Fruit fly (Drosophila melanogaster) whole organism, embryonic: ENCODE measurements around the gene CG4957.

Experiments
- ATbp ChIP-seq: fragments of 200-800 bp; sonication (Bioruptor generic); optimal IDR thresholded peaks from 2 replicates; lab custom pipeline; 2017; ENCODE audit warnings: missing biosample characterization, mild to moderate bottlenecking, missing genetic modification characterization, missing genetic modification reagents
- Aef1 ChIP-seq: fragments of 200-800 bp; sonication (Bioruptor generic); IDR thresholded peaks from 3 replicates; pipeline ENCODE4 v1.3.6; 2022; ENCODE audit warnings: missing biosample characterization, missing genetic modification characterization
- Atf3 ChIP-seq: fragments of 200-800 bp; sonication (Bioruptor generic); optimal IDR thresholded peaks from 3 replicates; lab custom pipeline; 2016; ENCODE audit warnings: missing biosample characterization, missing genetic modification characterization
- Bdp1 ChIP-seq: fragments of 200-800 bp; sonication (Bioruptor generic); optimal IDR thresholded peaks from 3 replicates; lab custom pipeline; 2016; ENCODE audit warnings: missing biosample characterization, missing genetic modification characterization
- Bgb ChIP-seq: fragments of 200-800 bp; sonication (Bioruptor generic); IDR thresholded peaks from 2 replicates; pipeline ENCODE4 v1.3.6; 2022; ENCODE audit warnings: missing biosample characterization, missing genetic modification characterization; ENCODE audit not compliant: partially characterized antibody
- CG10147 ChIP-seq: fragments of 200-800 bp; sonication (Bioruptor generic); optimal IDR thresholded peaks from 2 replicates; lab custom pipeline; 2019; ENCODE audit warnings: missing biosample characterization, mild to moderate bottlenecking, missing genetic modification characterization, moderate library complexity
- CG10366 ChIP-seq: fragments of 200-800 bp; sonication (Bioruptor generic); IDR thresholded peaks from 2 replicates; pipeline ENCODE4 v1.3.6; 2022; ENCODE audit warnings: missing biosample characterization, missing genetic modification characterization
- CG13296 ChIP-seq: fragments of 200-800 bp; sonication (Bioruptor generic); optimal IDR thresholded peaks from 3 replicates; lab custom pipeline; 2018; ENCODE audit warnings: missing biosample characterization, mild to moderate bottlenecking, missing genetic modification characterization
- CG16779 ChIP-seq: fragments of 200-800 bp; sonication (Bioruptor generic); IDR thresholded peaks from 2 replicates; pipeline ENCODE4 v1.3.6; 2022; ENCODE audit warnings: missing biosample characterization, missing genetic modification characterization
- CG17568 ChIP-seq: fragments of 200-800 bp; sonication (Bioruptor generic); optimal IDR thresholded peaks from 2 replicates; lab custom pipeline; 2018; ENCODE audit warnings: missing biosample characterization, mild to moderate bottlenecking, missing genetic modification characterization, moderate library complexity
- CG31365 ChIP-seq: fragments of 200-800 bp; sonication (Bioruptor generic); optimal IDR thresholded peaks from 2 replicates; lab custom pipeline; 2018; ENCODE audit warnings: missing biosample characterization, mild to moderate bottlenecking, missing genetic modification characterization
- CG31388 ChIP-seq: fragments of 200-800 bp; sonication (Bioruptor generic); optimal IDR thresholded peaks from 2 replicates; lab custom pipeline; 2016; ENCODE audit warnings: missing biosample characterization, missing genetic modification characterization
- CG3995 ChIP-seq: fragments of 200-800 bp; sonication (Bioruptor generic); optimal IDR thresholded peaks from 3 replicates; lab custom pipeline; 2016; ENCODE audit warnings: missing biosample characterization, missing genetic modification characterization
- CG4282 ChIP-seq: fragments of 200-800 bp; sonication (Bioruptor generic); optimal IDR thresholded peaks from 2 replicates; lab custom pipeline; 2016; ENCODE audit warnings: missing biosample characterization, missing genetic modification characterization
- CG4328 ChIP-seq: fragments of 200-800 bp; sonication (Bioruptor generic); optimal IDR thresholded peaks from 3 replicates; lab custom pipeline; 2017; ENCODE audit warnings: missing biosample characterization, missing genetic modification reagents, missing genetic modification characterization
- CG5180 ChIP-seq: fragments of 200-800 bp; sonication (Bioruptor generic); optimal IDR thresholded peaks from 3 replicates; lab custom pipeline; 2017; ENCODE audit warnings: missing biosample characterization, missing genetic modification characterization, mild to moderate bottlenecking, moderate library complexity, missing genetic modification reagents
- CG8388 ChIP-seq: fragments of 200-800 bp; sonication (Bioruptor generic); optimal IDR thresholded peaks from 2 replicates; lab custom pipeline; 2019; ENCODE audit warnings: missing biosample characterization, mild to moderate bottlenecking, missing genetic modification characterization, moderate library complexity
- CHES-1-like ChIP-seq: fragments of 200-800 bp; sonication (Bioruptor generic); optimal IDR thresholded peaks from 2 replicates; lab custom pipeline; 2016; ENCODE audit warnings: missing biosample characterization, missing genetic modification characterization
- Camta ChIP-seq: fragments of 200-800 bp; sonication (Bioruptor generic); optimal IDR thresholded peaks from 2 replicates; lab custom pipeline; 2016; ENCODE audit warnings: missing biosample characterization, missing genetic modification characterization
- Chrac-16 ChIP-seq: fragments of 200-800 bp; sonication (Bioruptor generic); optimal IDR thresholded peaks from 3 replicates; lab custom pipeline; 2016; ENCODE audit warnings: missing biosample characterization, missing genetic modification characterization
- Dip3 ChIP-seq: fragments of 200-800 bp; sonication (Bioruptor generic); optimal IDR thresholded peaks from 3 replicates; lab custom pipeline; 2016; ENCODE audit warnings: missing biosample characterization, missing genetic modification characterization
- Dll ChIP-seq: fragments of 200-800 bp; sonication (Bioruptor generic); IDR thresholded peaks from 4 replicates; pipeline ENCODE4 v1.3.6; 2022; ENCODE audit warnings: missing biosample characterization, missing genetic modification characterization; ENCODE audit not compliant: partially characterized antibody
- HLH54F ChIP-seq: fragments of 200-800 bp; sonication (Bioruptor generic); optimal IDR thresholded peaks from 3 replicates; lab custom pipeline; 2016; ENCODE audit warnings: missing biosample characterization, missing genetic modification characterization
- Hmx ChIP-seq: fragments of 200-800 bp; sonication (Bioruptor generic); optimal IDR thresholded peaks from 2 replicates; lab custom pipeline; 2016; ENCODE audit warnings: missing biosample characterization, missing genetic modification characterization
- NfI ChIP-seq: fragments of 200-800 bp; sonication (Bioruptor generic); optimal IDR thresholded peaks from 3 replicates; lab custom pipeline; 2018; ENCODE audit warnings: missing biosample characterization, mild to moderate bottlenecking, missing genetic modification characterization, moderate library complexity
- Opbp ChIP-seq: fragments of 200-800 bp; sonication (Bioruptor generic); IDR thresholded peaks from 3 replicates; pipeline ENCODE4 v1.3.6; 2022; ENCODE audit warnings: missing biosample characterization, missing genetic modification characterization; ENCODE audit not compliant: partially characterized antibody
- Poxn ChIP-seq: fragments of 200-800 bp; sonication (Bioruptor generic); IDR thresholded peaks from 2 replicates; pipeline ENCODE4 v1.3.6; 2022; ENCODE audit warnings: missing biosample characterization, missing genetic modification characterization
- Ravus ChIP-seq: fragments of 200-800 bp; sonication (Bioruptor generic); IDR thresholded peaks from 2 replicates; pipeline ENCODE4 v1.3.6; 2022; ENCODE audit warnings: missing biosample characterization, missing genetic modification characterization
- Scr ChIP-seq: fragments of 200-800 bp; sonication (Bioruptor generic); IDR thresholded peaks from 2 replicates; pipeline ENCODE4 v1.3.6; 2022; ENCODE audit warnings: missing biosample characterization, missing genetic modification characterization; ENCODE audit not compliant: partially characterized antibody
- Sin3A ChIP-seq: fragments of >200 bp; optimal IDR thresholded peaks from 2 replicates; lab custom pipeline; 2018
- TFAM ChIP-seq: fragments of 200-800 bp; sonication (Bioruptor generic); optimal IDR thresholded peaks from 2 replicates; lab custom pipeline; 2017; ENCODE audit warnings: missing biosample characterization, missing genetic modification characterization, inconsistent platforms
- Taf1 ChIP-seq: fragments of 200-800 bp; sonication (Bioruptor generic); IDR thresholded peaks from 2 replicates; pipeline ENCODE4 v1.3.6; 2022; ENCODE audit warnings: missing biosample characterization, missing genetic modification characterization
- YL-1 ChIP-seq: fragments of 200-800 bp; sonication (Bioruptor generic); optimal IDR thresholded peaks from 3 replicates; lab custom pipeline; 2017; ENCODE audit warnings: missing biosample characterization, mild to moderate bottlenecking, missing genetic modification characterization
- ac ChIP-seq: fragments of 200-800 bp; sonication (Bioruptor generic); optimal IDR thresholded peaks from 3 replicates; lab custom pipeline; 2017; ENCODE audit warnings: missing biosample characterization, mild to moderate bottlenecking, missing genetic modification characterization
- ap ChIP-seq: fragments of 200-800 bp; sonication (Bioruptor generic); IDR thresholded peaks from 2 replicates; pipeline ENCODE4 v1.3.6; 2022; ENCODE audit warnings: missing biosample characterization, missing genetic modification characterization
- dmrt11E ChIP-seq: fragments of 200-800 bp; sonication (Bioruptor generic); optimal IDR thresholded peaks from 3 replicates; lab custom pipeline; 2018; ENCODE audit warnings: missing biosample characterization, mild to moderate bottlenecking, missing genetic modification characterization, moderate library complexity
- fru ChIP-seq: fragments of >200 bp; optimal IDR thresholded peaks from 2 replicates; lab custom pipeline; 2017
- ham ChIP-seq: fragments of 200-800 bp; sonication (Bioruptor generic); IDR thresholded peaks from 2 replicates; pipeline ENCODE4 v1.3.6; 2022; ENCODE audit warnings: missing biosample characterization, missing genetic modification characterization
- hkb ChIP-seq, 2 experiments: fragments of 200-800 bp in 1 of 2; fragments of >200 bp in 1 of 2; sonication (Bioruptor generic) in 1 of 2; IDR thresholded peaks in 1 of 2; optimal IDR thresholded peaks in 1 of 2; 2 replicates each; pipeline versions ENCODE4 v1.3.6 to Lab custom; 2017 to 2022; ENCODE audit warnings: missing biosample characterization in 1 of 2, missing genetic modification characterization in 1 of 2
- jigr1 ChIP-seq: fragments of 200-800 bp; sonication (Bioruptor generic); IDR thresholded peaks from 3 replicates; pipeline ENCODE4 v1.3.6; 2022; ENCODE audit warnings: missing biosample characterization, missing genetic modification characterization
- lola ChIP-seq, 3 experiments: fragments of >200 bp in 2 of 3; fragments of 200-800 bp in 1 of 3; sonication (Bioruptor generic) in 1 of 3; optimal IDR thresholded peaks; 2 replicates each; lab custom pipeline; 2017 to 2019; ENCODE audit warnings: missing biosample characterization in 3 of 3, missing genetic modification characterization in 3 of 3, mild to moderate bottlenecking in 1 of 3, moderate library complexity in 1 of 3
- pfk ChIP-seq: fragments of 200-800 bp; sonication (Bioruptor generic); optimal IDR thresholded peaks from 2 replicates; lab custom pipeline; 2018; ENCODE audit warnings: missing biosample characterization, mild to moderate bottlenecking, missing genetic modification characterization, moderate library complexity
- prd ChIP-seq, 3 experiments: fragments of >200 bp in 2 of 3; fragments of 200-800 bp in 1 of 3; sonication (Bioruptor generic) in 1 of 3; optimal IDR thresholded peaks in 2 of 3; IDR thresholded peaks in 1 of 3; 2 replicates in 2 of 3; 3 replicates in 1 of 3; pipeline versions ENCODE4 v1.3.6 to Lab custom; 2017 to 2022; ENCODE audit warnings: missing biosample characterization in 1 of 3, missing genetic modification characterization in 1 of 3
- pzg ChIP-seq: fragments of 200-800 bp; sonication (Bioruptor generic); optimal IDR thresholded peaks from 3 replicates; lab custom pipeline; 2018; ENCODE audit warnings: missing biosample characterization, mild to moderate bottlenecking, missing genetic modification characterization, moderate library complexity
- ranshi ChIP-seq: fragments of 200-800 bp; sonication (Bioruptor generic); IDR thresholded peaks from 2 replicates; pipeline ENCODE4 v1.3.6; 2022; ENCODE audit warnings: missing biosample characterization, missing genetic modification characterization
- sisA ChIP-seq: fragments of 200-800 bp; sonication (Bioruptor generic); IDR thresholded peaks from 2 replicates; pipeline ENCODE4 v1.3.6; 2022; ENCODE audit warnings: missing biosample characterization, missing genetic modification characterization
- so ChIP-seq: fragments of 200-800 bp; sonication (Bioruptor generic); IDR thresholded peaks from 3 replicates; pipeline ENCODE4 v1.3.6; 2022; ENCODE audit warnings: missing biosample characterization, missing genetic modification characterization
- tin ChIP-seq: fragments of 200-800 bp; sonication (Bioruptor generic); optimal IDR thresholded peaks from 3 replicates; lab custom pipeline; 2016; ENCODE audit warnings: missing biosample characterization, missing genetic modification characterization
- trem ChIP-seq: fragments of 200-800 bp; optimal IDR thresholded peaks from 3 replicates; lab custom pipeline; 2019; ENCODE audit warnings: missing biosample characterization, mild to moderate bottlenecking, missing genetic modification characterization, moderate library complexity
- unc-4 ChIP-seq: fragments of 200-800 bp; sonication (Bioruptor generic); IDR thresholded peaks from 2 replicates; pipeline ENCODE4 v1.3.6; 2022; ENCODE audit warnings: missing biosample characterization, missing genetic modification characterization; ENCODE audit not compliant: partially characterized antibody
- wdn ChIP-seq: fragments of 200-800 bp; sonication (Bioruptor generic); IDR thresholded peaks from 2 replicates; pipeline ENCODE4 v1.3.6; 2022; ENCODE audit warnings: missing biosample characterization, missing genetic modification characterization

The CG4957 gene

dm6 chr2L:10250441-10250847 lies 18.2 kb upstream of the CG4957 start, which contains the start of the genes bsk and CG31717 (continued):
- TF ChIP-seq CG4282 (GFP tag; lab: Kevin White, UChicago) (no peak), CG4328 (no peak), CG3995 (GFP tag; lab: Kevin White, UChicago) (peak; percentile 62), HLH54F (no peak), CG31365 (no peak), CG5180 (GFP tag; lab: Kevin White, UChicago) (no peak), ham (no peak), Poxn (GFP tag; lab: Robert Waterston, UW) (no peak), CHES-1-like (no peak), Opbp (GFP tag; lab: Robert Waterston, UW) (no peak), ac (GFP tag; lab: Kevin White, UChicago) (no peak), CG10366 (GFP tag; lab: Robert Waterston, UW) (no peak), CG8388 (GFP tag; lab: Kevin White, UChicago) (no peak), Bgb (GFP tag; lab: Robert Waterston, UW) (peak; percentile 34; the same call in 1 of the 2 replicates), pfk (peak; percentile 97), wdn (GFP tag; lab: Robert Waterston, UW) (no peak), Atf3 (GFP tag; lab: Kevin White, UChicago) (no peak), Camta (GFP tag; lab: Kevin White, UChicago) (no peak), YL-1 (GFP tag; lab: Kevin White, UChicago) (peak; percentile 36), Dll (GFP tag; lab: Robert Waterston, UW) (peak; percentile 68; the same call in 2 of the 4 replicates), sisA (GFP tag; lab: Robert Waterston, UW) (no peak), tin (GFP tag; lab: Kevin White, UChicago) (no peak), hkb (optimal IDR thresholded peaks at IDR 0.05; lab: Kevin White, UChicago) (no peak), hkb (GFP tag; IDR thresholded peaks at IDR 0.05; lab: Robert Waterston, UW) (no peak), NfI (GFP tag; lab: Kevin White, UChicago) (no peak), prd (optimal IDR thresholded peaks at IDR 0.05; lab: Kevin White, UChicago) (no peak), prd (GFP tag; IDR thresholded peaks at IDR 0.05; lab: Robert Waterston, UW) (no peak), CG31388 (no peak), CG13296 (no peak), trem (tag; lab: Kevin White, UChicago) (peak; percentile 82), lola (GFP tag; optimal IDR thresholded peaks at IDR 0.05; lab: Kevin White, UChicago) (no peak), Hmx (GFP tag; lab: Kevin White, UChicago) (peak; percentile 19), Dip3 (GFP tag; lab: Kevin White, UChicago) (no peak), TFAM (GFP tag; lab: Kevin White, UChicago) (no peak), CG16779 (no peak), jigr1 (GFP tag; lab: Robert Waterston, UW) (no peak), pzg (GFP tag; lab: Kevin White, UChicago) (peak; percentile 81), Chrac-16 (GFP tag; lab: Kevin White, UChicago) (no peak), Sin3A (lab: Kevin White, UChicago) (peak; percentile 19), dmrt11E (tag; lab: Kevin White, UChicago) (no peak), Aef1 (GFP tag; lab: Robert Waterston, UW) (no peak), Bdp1 (no peak), Ravus (no peak), ap (GFP tag; lab: Robert Waterston, UW) (no peak), CG17568 (no peak), Scr (GFP tag; lab: Robert Waterston, UW) (peak; percentile 67), ranshi (GFP tag; lab: Robert Waterston, UW) (no peak), unc-4 (peak; percentile 61; the same call in 1 of the 2 replicates), CG10147 (GFP tag; lab: Kevin White, UChicago) (no peak), Taf1 (GFP tag; lab: Robert Waterston, UW) (no peak), so (GFP tag; lab: Robert Waterston, UW) (no peak), fru (lab: Kevin White, UChicago) (no peak), ATbp (GFP tag; lab: Kevin White, UChicago) (no peak)
